Fruit fly (Drosophila melanogaster) whole organism, adult: ENCODE results near the gene scrib.

ENCODE experiments used
- CG14711 ChIP-seq: fragments of 200-800 bp; sonication (Bioruptor generic); optimal IDR thresholded peaks from 2 replicates; lab custom pipeline; 2018; ENCODE audit warnings: missing biosample characterization, mild to moderate bottlenecking, missing genetic modification characterization, moderate library complexity
- CG5204 ChIP-seq: fragments of 200-800 bp; sonication (Bioruptor generic); optimal IDR thresholded peaks from 2 replicates; lab custom pipeline; 2016; ENCODE audit warnings: missing biosample characterization, missing genetic modification characterization
- tj ChIP-seq: fragments of 200-800 bp; sonication (Bioruptor generic); optimal IDR thresholded peaks from 3 replicates; lab custom pipeline; 2017; ENCODE audit warnings: missing biosample characterization, mild to moderate bottlenecking, missing genetic modification characterization, moderate library complexity

dm6 chr3R:26499136-26499535 lies 37.0 kb upstream of the scrib start:
- TF ChIP-seq CG5204 (no peak), tj (no peak), CG14711 (no peak)
